Worm (Caenorhabditis elegans) whole organism, L2 larva: ENCODE measurements around the gene F20D6.11.

Experiments
- aly-2 ChIP-seq: fragments of 150-350 bp; optimal IDR thresholded peaks from 2 replicates; lab custom pipeline; 2014; ENCODE audit warnings: missing biosample characterization, missing genetic modification characterization
- ama-1 ChIP-seq: fragments of 150-350 bp; optimal IDR thresholded peaks from 2 replicates; lab custom pipeline; 2018; ENCODE audit warnings: inconsistent platforms
- elt-1 ChIP-seq: fragments of 150-350 bp; optimal IDR thresholded peaks from 2 replicates; lab custom pipeline; 2014; ENCODE audit warnings: missing biosample characterization, missing genetic modification characterization
- elt-3 ChIP-seq: sonication (generic microtip); optimal IDR thresholded peaks from 2 replicates; lab custom pipeline; 2017; ENCODE audit warnings: missing biosample characterization, missing genetic modification characterization
- fos-1 ChIP-seq: fragments of 150-350 bp; optimal IDR thresholded peaks from 2 replicates; lab custom pipeline; 2014; ENCODE audit warnings: missing biosample characterization, missing genetic modification characterization
- nhr-6 ChIP-seq: fragments of 150-350 bp; optimal IDR thresholded peaks from 2 replicates; lab custom pipeline; 2014; ENCODE audit warnings: missing biosample characterization, missing genetic modification characterization
- skn-1 ChIP-seq: sonication (generic microtip); optimal IDR thresholded peaks from 2 replicates; lab custom pipeline; 2017; ENCODE audit warnings: missing biosample characterization, missing genetic modification characterization
- ztf-11 ChIP-seq: sonication (generic microtip); optimal IDR thresholded peaks from 2 replicates; lab custom pipeline; 2017; ENCODE audit warnings: missing biosample characterization, missing genetic modification characterization

DNA sequence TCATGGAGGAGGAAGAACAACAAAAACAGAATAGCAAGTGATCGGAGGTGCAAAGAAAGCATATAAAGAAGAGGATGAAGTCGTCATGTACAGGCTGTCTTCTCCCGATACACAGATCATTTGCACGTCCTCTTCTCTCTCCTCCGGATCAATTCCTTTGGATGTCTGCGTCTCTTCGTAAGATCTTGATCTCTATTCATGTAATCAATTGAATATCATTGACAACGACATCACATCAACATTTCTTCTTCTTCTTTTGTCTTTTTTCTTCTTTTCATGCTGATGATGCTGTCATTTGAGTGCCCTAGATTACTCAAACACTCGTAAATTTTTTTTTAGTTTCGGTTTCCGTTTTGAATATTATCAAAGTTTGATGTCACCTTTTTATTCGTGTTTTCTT is 39.4 kb upstream of the F20D6.11 start, which contains the start of gene rol-3:
- TF ChIP-seq ama-1 (lab: Kevin White, UChicago) (no peak), ztf-11 (no peak), nhr-6 (tag; lab: Kevin White, UChicago) (no peak), skn-1 (no peak), aly-2 (no peak), elt-3 (no peak), elt-1 (no peak), fos-1 (peak; percentile 26)
